Fruit fly (Drosophila melanogaster) whole organism, wandering third instar larva: Measurements from ENCODE around the gene CG18284.

Experiments used
- Abd-B ChIP-seq: fragments of >200 bp; optimal IDR thresholded peaks from 2 replicates; lab custom pipeline; 2017; ENCODE audit warnings: missing biosample characterization, missing genetic modification characterization
- CG9705 ChIP-seq: fragments of 200-800 bp; sonication (Bioruptor generic); optimal IDR thresholded peaks from 2 replicates; lab custom pipeline; 2018; ENCODE audit warnings: missing biosample characterization, mild to moderate bottlenecking, missing genetic modification characterization
- GATAd ChIP-seq: sonication (Bioruptor generic); optimal IDR thresholded peaks from 2 replicates; lab custom pipeline; 2016; ENCODE audit warnings: missing biosample characterization, missing genetic modification characterization
- Rel ChIP-seq, 2 experiments: fragments of 200-800 bp; sonication (Bioruptor generic) in 1 of 2; optimal IDR thresholded peaks; 2 replicates in 1 of 2; 3 replicates in 1 of 2; lab custom pipeline; 2016 to 2019; ENCODE audit warnings: mild to moderate bottlenecking in 2 of 2, missing biosample characterization in 2 of 2, missing genetic modification characterization in 2 of 2, moderate library complexity in 1 of 2
- br ChIP-seq: fragments of 200-800 bp; sonication (Bioruptor generic); optimal IDR thresholded peaks from 2 replicates; lab custom pipeline; 2016; ENCODE audit warnings: missing biosample characterization, missing genetic modification characterization
- dmrt93B ChIP-seq: fragments of 200-800 bp; sonication (Bioruptor generic); optimal IDR thresholded peaks from 2 replicates; lab custom pipeline; 2018; ENCODE audit warnings: missing biosample characterization, mild to moderate bottlenecking, missing genetic modification characterization
- ey ChIP-seq: fragments of 200-800 bp; sonication (Bioruptor generic); optimal IDR thresholded peaks from 2 replicates; lab custom pipeline; 2016; ENCODE audit warnings: missing biosample characterization, missing genetic modification characterization
- foxo ChIP-seq, 2 experiments: fragments of 200-800 bp; sonication (Bioruptor generic); optimal IDR thresholded peaks; 2 replicates in 1 of 2; 3 replicates in 1 of 2; lab custom pipeline; 2016 to 2017; ENCODE audit warnings: missing biosample characterization in 2 of 2, missing genetic modification characterization in 2 of 2
- h ChIP-seq: fragments of 200-800 bp; sonication (Bioruptor generic); optimal IDR thresholded peaks from 3 replicates; lab custom pipeline; 2016; ENCODE audit warnings: missing biosample characterization, mild to moderate bottlenecking, missing genetic modification characterization
- usp ChIP-seq: fragments of >200 bp; optimal IDR thresholded peaks from 2 replicates; lab custom pipeline; 2017; ENCODE audit warnings: missing biosample characterization, missing genetic modification characterization

DNA sequence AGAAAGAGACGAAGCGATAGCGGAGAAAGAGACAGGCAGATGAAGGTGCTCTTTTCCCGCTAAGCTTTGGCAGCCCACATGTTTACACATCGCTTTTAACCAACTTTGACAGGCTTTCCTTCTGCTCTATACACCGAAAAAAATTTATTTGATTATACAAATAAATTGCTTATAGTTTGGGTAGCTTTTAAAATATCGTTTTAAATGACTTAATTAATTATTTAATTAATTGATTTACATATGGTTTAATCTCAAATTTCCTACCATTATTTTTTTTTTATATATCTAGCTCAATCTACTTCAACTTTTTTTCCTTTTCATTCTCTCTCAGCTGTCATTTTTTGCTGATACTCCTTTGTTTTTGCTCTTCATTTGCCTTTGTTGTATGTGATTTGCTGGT lies 29.2 kb downstream of the CG18284 start:
- no peak for TF ChIP-seq Rel (GFP tag; optimal IDR thresholded peaks at IDR 0.05; lab: Kevin White, UChicago)
- TF ChIP-seq Rel (tag; optimal IDR thresholded peaks at IDR 0.05; lab: Kevin White, UChicago): no peak
- no peak for TF ChIP-seq Abd-B (GFP tag; lab: Kevin White, UChicago)
- no peak for TF ChIP-seq CG9705 (GFP tag; lab: Kevin White, UChicago)
- no peak for TF ChIP-seq usp
- TF ChIP-seq h (GFP tag; lab: Kevin White, UChicago): no peak
- TF ChIP-seq GATAd (GFP tag; lab: Kevin White, UChicago): no peak
- TF ChIP-seq br (GFP tag; lab: Kevin White, UChicago): no peak
- TF ChIP-seq dmrt93B (GFP tag; lab: Kevin White, UChicago): no peak
- no peak for TF ChIP-seq foxo (GFP tag; optimal IDR thresholded peaks at IDR 0.05; lab: Kevin White, UChicago)
- no peak for TF ChIP-seq ey (GFP tag; lab: Kevin White, UChicago)
